Worm (Caenorhabditis elegans): ENCODE data around the gene sre-47.
A peak's percentile ranks its signal among the peaks of the same experiment; 100 is the strongest.
"Not testable (repeated sequence)": the region's sequence is repeated elsewhere in the genome, so short reads cannot be mapped to it uniquely, and the experiment has no call there.

The sre-47 gene

ce11 chrII:13984551-13984950, at the start of gene sre-47:
sre-47 (minus strand) TSS chrII:13984651.
- TF ChIP-seq egl-18 (GFP tag; IDR thresholded peaks at IDR 0.05) (no peak), hsf-1 (GFP tag; IDR thresholded peaks at IDR 0.05) (no peak), B0035.1 (tag; optimal IDR thresholded peaks at IDR 0.05) (no peak), C06A6.2 (GFP tag; conservative IDR thresholded peaks at IDR 0.05) (no peak), cebp-2 (GFP tag; IDR thresholded peaks at IDR 0.05) (no peak), F22D6.2 (tag; optimal IDR thresholded peaks at IDR 0.05) (no peak), C17E4.6 (GFP tag; IDR thresholded peaks at IDR 0.05) (no peak), nhr-120 (GFP tag; IDR thresholded peaks at IDR 0.05) (no peak), lin-26 (GFP tag; IDR thresholded peaks at IDR 0.05) (no peak)

- TF ChIP-seq K11D2.4 (GFP tag; IDR thresholded peaks at IDR 0.05) (peak; percentile 66), B0336.3 (GFP tag; IDR thresholded peaks at IDR 0.05) (0 out of 2 replicates have a peak, but pooled peaks have one; percentile 56), aptf-3 (GFP tag; IDR thresholded peaks at IDR 0.05) (peak; percentile 49; the same call in 1 of the 2 replicates), C06A6.2 (GFP tag; conservative IDR thresholded peaks at IDR 0.05) (peak; percentile 32; the same call in 1 of the 2 replicates), zim-3 (tag; optimal IDR thresholded peaks at IDR 0.05) (peak; percentile 40), ztf-6 (GFP tag; IDR thresholded peaks at IDR 0.05) (no peak), mxl-1 (tag; optimal IDR thresholded peaks at IDR 0.05) (peak; percentile 14), ceh-100 (GFP tag; IDR thresholded peaks at IDR 0.05) (peak; percentile 46; the same call in 1 of the 2 replicates), cebp-1 (GFP tag; IDR thresholded peaks at IDR 0.05) (no peak), cebp-1 (tag; optimal IDR thresholded peaks at IDR 0.05) (peak; percentile 47), mcd-1 (GFP tag; IDR thresholded peaks at IDR 0.05) (peak; percentile 32; the same call in 1 of the 2 replicates), ccch-3 (GFP tag; optimal IDR thresholded peaks at IDR 0.05) (no peak), nfyb-1 (GFP tag; IDR thresholded peaks at IDR 0.05) (peak; percentile 72; the same call in 1 of the 2 replicates), chd-7 (tag; optimal IDR thresholded peaks at IDR 0.05) (peak; percentile 3), F37B4.10 (GFP tag; IDR thresholded peaks at IDR 0.05) (no peak)
Measured at ce11 chrII:14032705-14033104, 48.3 kb upstream of the sre-47 start.

- TF ChIP-seq F10E7.11 (tag; optimal IDR thresholded peaks at IDR 0.05); aptf-3 (GFP tag; IDR thresholded peaks at IDR 0.05); cebp-2 (GFP tag; IDR thresholded peaks at IDR 0.05): not testable (repeated sequence)
Measured at ce11 chrII:14021230-14021629, 36.8 kb upstream of the sre-47 start, which contains the start of gene F01D5.10. F01D5.10 (minus strand) TSS chrII:14021330.

ce11 chrII:14019625-14020024, 35.2 kb upstream of the sre-47 start:
- TF ChIP-seq F33H1.4 (GFP tag; IDR thresholded peaks at IDR 0.05) (0 out of 2 replicates have a peak, but pooled peaks have one; percentile 9), egl-44 (GFP tag; IDR thresholded peaks at IDR 0.05) (peak; percentile 45; the same call in 1 of the 2 replicates), attf-3 (GFP tag; conservative IDR thresholded peaks at IDR 0.05) (peak; percentile 67), ztf-6 (GFP tag; IDR thresholded peaks at IDR 0.05) (peak; percentile 12; the same call in 1 of the 2 replicates), lag-1 (GFP tag; IDR thresholded peaks at IDR 0.05) (0 out of 2 replicates have a peak, but pooled peaks have one; percentile 43), rcor-1 (GFP tag; IDR thresholded peaks at IDR 0.05) (peak; percentile 8; the same call in 1 of the 2 replicates), mcd-1 (GFP tag; IDR thresholded peaks at IDR 0.05) (peak; percentile 61), ekl-4 (GFP tag; IDR thresholded peaks at IDR 0.05) (peak; percentile 56), nhr-120 (GFP tag; IDR thresholded peaks at IDR 0.05) (0 out of 2 replicates have a peak, but pooled peaks have one; percentile 9), let-526 (GFP tag; IDR thresholded peaks at IDR 0.05) (peak; percentile 72; the same call in 1 of the 2 replicates), F37B4.10 (GFP tag; IDR thresholded peaks at IDR 0.05) (0 out of 2 replicates have a peak, but pooled peaks have one; percentile 83), attf-6 (GFP tag; IDR thresholded peaks at IDR 0.05) (0 out of 2 replicates have a peak, but pooled peaks have one; percentile 30), sea-2 (GFP tag; IDR thresholded peaks at IDR 0.05) (peak; percentile 68; the same call in 1 of the 2 replicates), egl-18 (GFP tag; IDR thresholded peaks at IDR 0.05) (0 out of 2 replicates have a peak, but pooled peaks have one; percentile 61), F10E7.11 (tag; optimal IDR thresholded peaks at IDR 0.05) (peak; percentile 2), lin-26 (GFP tag; IDR thresholded peaks at IDR 0.05) (0 out of 2 replicates have a peak, but pooled peaks have one; percentile 75), egrh-3 (GFP tag; IDR thresholded peaks at IDR 0.05) (peak; percentile 100), F52B5.7 (tag; optimal IDR thresholded peaks at IDR 0.05) (peak; percentile 18), attf-5 (GFP tag; optimal IDR thresholded peaks at IDR 0.05) (peak; percentile 14), bed-2 (GFP tag; IDR thresholded peaks at IDR 0.05) (0 out of 2 replicates have a peak, but pooled peaks have one; percentile 27), nfyb-1 (GFP tag; IDR thresholded peaks at IDR 0.05) (0 out of 2 replicates have a peak, but pooled peaks have one; percentile 27), ztf-25 (GFP tag; IDR thresholded peaks at IDR 0.05) (peak; percentile 81), ceh-58 (GFP tag; IDR thresholded peaks at IDR 0.05) (peak; percentile 92; the same call in 1 of the 2 replicates), sptf-2 (GFP tag; optimal IDR thresholded peaks at IDR 0.05) (peak; percentile 40), zfh-2 (GFP tag; conservative IDR thresholded peaks at IDR 0.05) (peak; percentile 96), D2030.7 (GFP tag; IDR thresholded peaks at IDR 0.05) (peak; percentile 40; the same call in 1 of the 2 replicates)
